Fruit fly (Drosophila melanogaster) whole organism, embryonic: ENCODE measurements around the gene Tcs6.

Source experiments
- Ada2b ChIP-seq: fragments of 200-800 bp; sonication (Bioruptor generic); IDR thresholded peaks from 2 replicates; pipeline ENCODE4 v1.3.6; 2022; ENCODE audit warnings: missing biosample characterization, missing genetic modification characterization
- Antp ChIP-seq: fragments of 200-800 bp; sonication (Bioruptor generic); optimal IDR thresholded peaks from 3 replicates; lab custom pipeline; 2016; ENCODE audit warnings: missing biosample characterization, missing genetic modification characterization
- Atf-2 ChIP-seq: fragments of 200-800 bp; sonication (Bioruptor generic); optimal IDR thresholded peaks from 2 replicates; lab custom pipeline; 2016; ENCODE audit warnings: missing biosample characterization, missing genetic modification characterization
- Atf6 ChIP-seq: fragments of 200-800 bp; sonication (Bioruptor generic); IDR thresholded peaks from 2 replicates; pipeline ENCODE4 v1.3.6; 2022; ENCODE audit warnings: missing biosample characterization, missing genetic modification characterization
- BEAF-32 ChIP-seq: fragments of 200-800 bp; sonication (Bioruptor generic); optimal IDR thresholded peaks from 3 replicates; lab custom pipeline; 2017; ENCODE audit warnings: missing biosample characterization, missing genetic modification characterization, mild to moderate bottlenecking, moderate library complexity, missing genetic modification reagents
- BtbVII ChIP-seq: fragments of 200-800 bp; sonication (Bioruptor generic); optimal IDR thresholded peaks from 3 replicates; lab custom pipeline; 2017; ENCODE audit warnings: missing biosample characterization, mild to moderate bottlenecking, missing genetic modification characterization
- CG11247 ChIP-seq: fragments of 200-800 bp; sonication (Bioruptor generic); IDR thresholded peaks from 2 replicates; pipeline ENCODE4 v1.3.6; 2022; ENCODE audit warnings: missing biosample characterization, missing genetic modification characterization
- CG11504 ChIP-seq: fragments of 200-800 bp; sonication (Bioruptor generic); optimal IDR thresholded peaks from 3 replicates; lab custom pipeline; 2019; ENCODE audit warnings: missing biosample characterization, mild to moderate bottlenecking, missing genetic modification characterization, moderate library complexity
- CG12219 ChIP-seq: fragments of 200-800 bp; sonication (Bioruptor generic); optimal IDR thresholded peaks from 3 replicates; lab custom pipeline; 2018; ENCODE audit warnings: missing biosample characterization, mild to moderate bottlenecking, missing genetic modification characterization
- CG12236 ChIP-seq: fragments of 200-800 bp; sonication (Bioruptor generic); optimal IDR thresholded peaks from 2 replicates; lab custom pipeline; 2016; ENCODE audit warnings: missing biosample characterization, missing genetic modification characterization
- CG1233 ChIP-seq: fragments of 200-800 bp; sonication (Bioruptor generic); optimal IDR thresholded peaks from 4 replicates; lab custom pipeline; 2018; ENCODE audit warnings: missing biosample characterization, mild to moderate bottlenecking, missing genetic modification characterization
- CG12659 ChIP-seq: fragments of 200-800 bp; sonication (Bioruptor generic); optimal IDR thresholded peaks from 3 replicates; lab custom pipeline; 2017; ENCODE audit warnings: mild to moderate bottlenecking, missing biosample characterization, missing genetic modification reagents, missing genetic modification characterization
- CG12769 ChIP-seq: fragments of 200-800 bp; sonication (Bioruptor generic); optimal IDR thresholded peaks from 2 replicates; lab custom pipeline; 2019; ENCODE audit warnings: missing biosample characterization, mild to moderate bottlenecking, missing genetic modification characterization, moderate library complexity
- CG13894 ChIP-seq: fragments of 200-800 bp; sonication (Bioruptor generic); optimal IDR thresholded peaks from 3 replicates; lab custom pipeline; 2018; ENCODE audit warnings: missing biosample characterization, mild to moderate bottlenecking, missing genetic modification characterization, moderate library complexity
- CG14050 ChIP-seq: fragments of 200-800 bp; sonication (Bioruptor generic); IDR thresholded peaks from 3 replicates; pipeline ENCODE4 v1.3.6; 2022; ENCODE audit warnings: missing biosample characterization, missing genetic modification characterization
- CG14441 ChIP-seq: fragments of 200-800 bp; sonication (Bioruptor generic); IDR thresholded peaks from 2 replicates; pipeline ENCODE4 v1.3.6; 2022; ENCODE audit warnings: missing biosample characterization, missing genetic modification characterization
- CG14667 ChIP-seq: fragments of 200-800 bp; sonication (Bioruptor generic); IDR thresholded peaks from 2 replicates; pipeline ENCODE4 v1.3.6; 2022; ENCODE audit warnings: missing biosample characterization, missing genetic modification characterization
- CG1603 ChIP-seq: fragments of 200-800 bp; sonication (Bioruptor generic); optimal IDR thresholded peaks from 2 replicates; lab custom pipeline; 2019; ENCODE audit warnings: missing biosample characterization, mild to moderate bottlenecking, missing genetic modification characterization, moderate library complexity
- CG17385 ChIP-seq: fragments of 200-800 bp; sonication (Bioruptor generic); optimal IDR thresholded peaks from 3 replicates; lab custom pipeline; 2018; ENCODE audit warnings: missing biosample characterization, mild to moderate bottlenecking, missing genetic modification characterization
- CG18764 ChIP-seq: fragments of 200-800 bp; sonication (Bioruptor generic); optimal IDR thresholded peaks from 3 replicates; lab custom pipeline; 2016; ENCODE audit warnings: missing biosample characterization, missing genetic modification characterization
- CG34224 ChIP-seq: fragments of 200-800 bp; sonication (Bioruptor generic); IDR thresholded peaks from 3 replicates; pipeline ENCODE4 v1.3.6; 2022; ENCODE audit warnings: missing biosample characterization, missing genetic modification characterization; ENCODE audit not compliant: partially characterized antibody
- CG34422 ChIP-seq: fragments of 200-800 bp; sonication (Bioruptor generic); IDR thresholded peaks from 3 replicates; pipeline ENCODE4 v1.3.6; 2022; ENCODE audit warnings: missing biosample characterization, missing genetic modification characterization
- CG4404 ChIP-seq: fragments of 200-800 bp; sonication (Bioruptor generic); IDR thresholded peaks from 2 replicates; pipeline ENCODE4 v1.3.6; 2022; ENCODE audit warnings: missing biosample characterization, missing genetic modification characterization
- CG4617 ChIP-seq: fragments of 200-800 bp; sonication (Bioruptor generic); optimal IDR thresholded peaks from 3 replicates; lab custom pipeline; 2016; ENCODE audit warnings: missing biosample characterization, missing genetic modification characterization, borderline replicate concordance
- CG5180 ChIP-seq: fragments of 200-800 bp; sonication (Bioruptor generic); optimal IDR thresholded peaks from 3 replicates; lab custom pipeline; 2017; ENCODE audit warnings: missing biosample characterization, missing genetic modification characterization, mild to moderate bottlenecking, moderate library complexity, missing genetic modification reagents
- CG7372 ChIP-seq: fragments of 200-800 bp; sonication (Bioruptor generic); IDR thresholded peaks from 2 replicates; pipeline ENCODE4 v1.3.6; 2022; ENCODE audit warnings: missing biosample characterization, missing genetic modification characterization
- CG7786 ChIP-seq: fragments of 200-800 bp; sonication (Bioruptor generic); optimal IDR thresholded peaks from 2 replicates; lab custom pipeline; 2016; ENCODE audit warnings: missing biosample characterization, missing genetic modification characterization
- CG8089 ChIP-seq: fragments of 200-800 bp; sonication (Bioruptor generic); optimal IDR thresholded peaks from 3 replicates; lab custom pipeline; 2016; ENCODE audit warnings: missing biosample characterization, missing genetic modification characterization
- CG8359 ChIP-seq: fragments of 200-800 bp; sonication (Bioruptor generic); optimal IDR thresholded peaks from 2 replicates; lab custom pipeline; 2017; ENCODE audit warnings: missing biosample characterization, mild to moderate bottlenecking, missing genetic modification characterization, borderline replicate concordance
- CG9215 ChIP-seq: fragments of 200-800 bp; sonication (Bioruptor generic); IDR thresholded peaks from 2 replicates; pipeline ENCODE4 v1.3.6; 2022; ENCODE audit warnings: missing biosample characterization, missing genetic modification characterization
- Doc2 ChIP-seq: fragments of 200-800 bp; sonication (Bioruptor generic); IDR thresholded peaks from 2 replicates; pipeline ENCODE4 v1.3.6; 2022; ENCODE audit warnings: missing biosample characterization, missing genetic modification characterization
- Doc3 ChIP-seq: fragments of 200-800 bp; sonication (Bioruptor generic); IDR thresholded peaks from 3 replicates; pipeline ENCODE4 v1.3.6; 2022; ENCODE audit warnings: missing biosample characterization, missing genetic modification characterization; ENCODE audit not compliant: partially characterized antibody
- Gsc ChIP-seq: fragments of 200-800 bp; sonication (Bioruptor generic); IDR thresholded peaks from 2 replicates; pipeline ENCODE4 v1.3.6; 2022; ENCODE audit warnings: missing biosample characterization, missing genetic modification characterization
- Lim3 ChIP-seq: fragments of 200-800 bp; sonication (Bioruptor generic); IDR thresholded peaks from 2 replicates; pipeline ENCODE4 v1.3.6; 2022; ENCODE audit warnings: missing biosample characterization, missing genetic modification characterization
- Rx ChIP-seq: fragments of 200-800 bp; sonication (Bioruptor generic); IDR thresholded peaks from 2 replicates; pipeline ENCODE4 v1.3.6; 2022; ENCODE audit warnings: missing biosample characterization, missing genetic modification characterization
- TFAM ChIP-seq: fragments of 200-800 bp; sonication (Bioruptor generic); optimal IDR thresholded peaks from 2 replicates; lab custom pipeline; 2017; ENCODE audit warnings: missing biosample characterization, missing genetic modification characterization, inconsistent platforms
- abd-A ChIP-seq: fragments of 200-800 bp; sonication (Bioruptor generic); optimal IDR thresholded peaks from 3 replicates; lab custom pipeline; 2019; ENCODE audit warnings: missing biosample characterization, mild to moderate bottlenecking, missing genetic modification characterization, moderate library complexity
- ato ChIP-seq: fragments of 200-800 bp; sonication (Bioruptor generic); IDR thresholded peaks from 2 replicates; pipeline ENCODE4 v1.3.6; 2022; ENCODE audit warnings: missing biosample characterization, missing genetic modification characterization; ENCODE audit not compliant: partially characterized antibody
- bcd ChIP-seq: fragments of 200-800 bp; sonication (Bioruptor generic); optimal IDR thresholded peaks from 2 replicates; lab custom pipeline; 2017; ENCODE audit warnings: missing biosample characterization, mild to moderate bottlenecking, missing genetic modification characterization
- cato ChIP-seq: fragments of 200-800 bp; sonication (Bioruptor generic); optimal IDR thresholded peaks from 2 replicates; lab custom pipeline; 2016; ENCODE audit warnings: missing biosample characterization, missing genetic modification characterization, borderline replicate concordance
- ci ChIP-seq: fragments of 200-800 bp; sonication (Bioruptor generic); IDR thresholded peaks from 3 replicates; pipeline ENCODE4 v1.3.6; 2022; ENCODE audit warnings: missing biosample characterization, missing genetic modification characterization
- ftz-f1 ChIP-seq: fragments of 200-800 bp; sonication (Bioruptor generic); optimal IDR thresholded peaks from 2 replicates; lab custom pipeline; 2016; ENCODE audit warnings: missing biosample characterization, missing genetic modification characterization
- gcm ChIP-seq: fragments of 200-800 bp; sonication (Bioruptor generic); optimal IDR thresholded peaks from 2 replicates; lab custom pipeline; 2019; ENCODE audit warnings: missing biosample characterization, mild to moderate bottlenecking, missing genetic modification characterization, moderate library complexity
- h ChIP-seq: fragments of >200 bp; optimal IDR thresholded peaks from 2 replicates; lab custom pipeline; 2017
- hbn ChIP-seq: fragments of 200-800 bp; sonication (Bioruptor generic); IDR thresholded peaks from 2 replicates; pipeline ENCODE4 v1.3.6; 2022; ENCODE audit warnings: missing biosample characterization, missing genetic modification characterization; ENCODE audit not compliant: partially characterized antibody
- her ChIP-seq: fragments of 200-800 bp; sonication (Bioruptor generic); optimal IDR thresholded peaks from 2 replicates; lab custom pipeline; 2016; ENCODE audit warnings: missing biosample characterization, missing genetic modification characterization
- psq ChIP-seq: fragments of 200-800 bp; sonication (Bioruptor generic); optimal IDR thresholded peaks from 2 replicates; lab custom pipeline; 2017; ENCODE audit warnings: missing biosample characterization, missing genetic modification characterization
- slp2 ChIP-seq: fragments of 200-800 bp; sonication (Bioruptor generic); optimal IDR thresholded peaks from 2 replicates; lab custom pipeline; 2016; ENCODE audit warnings: missing biosample characterization, missing genetic modification characterization
- sug ChIP-seq: fragments of 200-800 bp; optimal IDR thresholded peaks from 2 replicates; lab custom pipeline; 2019; ENCODE audit warnings: missing biosample characterization, mild to moderate bottlenecking, missing genetic modification characterization, moderate library complexity
- ttk ChIP-seq: fragments of 200-800 bp; sonication (Bioruptor generic); IDR thresholded peaks from 2 replicates; pipeline ENCODE4 v2.1.2; 2022; ENCODE audit warnings: missing biosample characterization, missing genetic modification characterization
- vnd ChIP-seq: fragments of 200-800 bp; sonication (Bioruptor generic); IDR thresholded peaks from 3 replicates; pipeline ENCODE4 v1.3.6; 2022; ENCODE audit warnings: missing biosample characterization, missing genetic modification characterization; ENCODE audit not compliant: partially characterized antibody

Tcs6 gene

DNA sequence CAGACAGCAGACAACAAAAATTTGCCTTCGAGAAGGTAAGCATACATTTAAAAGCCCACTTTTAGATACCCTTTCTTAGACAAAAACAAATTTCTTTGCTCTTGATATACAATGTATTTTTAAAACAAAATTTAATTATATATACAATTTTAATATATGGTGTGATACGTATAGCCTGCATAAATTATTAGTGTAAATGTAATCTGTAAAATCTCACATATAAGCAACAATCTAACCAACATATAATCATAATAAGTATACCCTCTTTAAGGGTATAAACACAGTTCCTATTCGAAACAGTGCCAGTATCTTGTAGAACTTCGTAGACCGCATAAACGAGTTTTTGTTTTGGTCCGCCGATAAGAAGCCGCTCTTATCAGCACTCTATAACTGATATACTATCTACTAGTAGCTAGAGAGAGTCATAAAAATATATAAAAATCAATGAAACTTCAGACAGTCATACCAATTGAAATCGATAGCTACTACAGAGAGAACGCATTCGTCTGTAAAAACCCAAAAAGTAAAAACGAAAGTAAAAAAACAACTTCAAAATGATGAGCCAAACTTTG, 43.7 kb downstream of the Tcs6 start, which contains the start of gene Kaz-m1 (continued):
- no peak for TF ChIP-seq Doc2
- TF ChIP-seq BtbVII (GFP tag; lab: Kevin White, UChicago), result peak; percentile 43
- no peak for TF ChIP-seq Rx
- no peak for TF ChIP-seq CG8359
- no peak for TF ChIP-seq ftz-f1 (GFP tag; lab: Kevin White, UChicago)
- TF ChIP-seq CG14667 (GFP tag; lab: Robert Waterston, UW), result no peak
- 0 out of 2 replicates have a peak, but pooled peaks have one; percentile 25 for TF ChIP-seq Atf6 (GFP tag; lab: Robert Waterston, UW)
- TF ChIP-seq CG13894 (tag; lab: Kevin White, UChicago), result peak; percentile 21
- TF ChIP-seq ci (GFP tag; lab: Robert Waterston, UW), result no peak
- no peak for TF ChIP-seq CG14441 (GFP tag; lab: Robert Waterston, UW)
- TF ChIP-seq CG17385 (GFP tag; lab: Kevin White, UChicago), result peak; percentile 46
- no peak for TF ChIP-seq cato (GFP tag; lab: Kevin White, UChicago)
- TF ChIP-seq ato, result no peak
- TF ChIP-seq CG12236 (GFP tag; lab: Kevin White, UChicago), result no peak
- TF ChIP-seq CG34422, result no peak
- TF ChIP-seq CG12769, result no peak
- TF ChIP-seq CG12219, result no peak
- TF ChIP-seq CG1603 (tag; lab: Kevin White, UChicago), result no peak
- no peak for TF ChIP-seq Gsc (GFP tag; lab: Robert Waterston, UW)
- TF ChIP-seq CG8089, result no peak
- TF ChIP-seq CG7372 (GFP tag; lab: Robert Waterston, UW), result no peak
- TF ChIP-seq CG1233 (GFP tag; lab: Kevin White, UChicago), result peak; percentile 16
- no peak for TF ChIP-seq h (lab: Kevin White, UChicago)
- TF ChIP-seq Ada2b (GFP tag; lab: Robert Waterston, UW), result no peak
- TF ChIP-seq TFAM (GFP tag; lab: Kevin White, UChicago), result no peak
- TF ChIP-seq CG9215, result no peak
- no peak for TF ChIP-seq CG4404 (GFP tag; lab: Robert Waterston, UW)
- no peak for TF ChIP-seq BEAF-32 (GFP tag; lab: Kevin White, UChicago)
- TF ChIP-seq her (GFP tag; lab: Kevin White, UChicago), result no peak
- no peak for TF ChIP-seq hbn (GFP tag; lab: Robert Waterston, UW)
- no peak for TF ChIP-seq CG4617 (GFP tag; lab: Kevin White, UChicago)
- no peak for TF ChIP-seq CG7786 (GFP tag; lab: Kevin White, UChicago)
- peak; percentile 58 for TF ChIP-seq gcm
- TF ChIP-seq Lim3 (GFP tag; lab: Robert Waterston, UW), result no peak
- no peak for TF ChIP-seq CG11247
- TF ChIP-seq CG18764 (GFP tag; lab: Kevin White, UChicago), result no peak
- TF ChIP-seq Doc3 (GFP tag; lab: Robert Waterston, UW), result no peak
- peak; percentile 22 for TF ChIP-seq CG12659 (GFP tag; lab: Kevin White, UChicago)
- TF ChIP-seq vnd (GFP tag; lab: Robert Waterston, UW), result no peak
- TF ChIP-seq CG5180 (GFP tag; lab: Kevin White, UChicago), result no peak
- no peak for TF ChIP-seq Antp (GFP tag; lab: Kevin White, UChicago)
- TF ChIP-seq bcd (GFP tag; lab: Kevin White, UChicago), result peak; percentile 29
- peak; percentile 72 for TF ChIP-seq CG11504 (tag; lab: Kevin White, UChicago)
- no peak for TF ChIP-seq CG14050
- no peak for TF ChIP-seq psq (GFP tag; lab: Kevin White, UChicago)
- TF ChIP-seq CG34224 (GFP tag; lab: Robert Waterston, UW), result no peak
- no peak for TF ChIP-seq slp2 (GFP tag; lab: Kevin White, UChicago)
- no peak for TF ChIP-seq Atf-2 (GFP tag; lab: Kevin White, UChicago)
- TF ChIP-seq abd-A, result no peak
- TF ChIP-seq sug, result peak; percentile 57
- TF ChIP-seq ttk, result no peak
